Fruit fly (Drosophila melanogaster): ENCODE data around the gene CG33647.

DNA sequence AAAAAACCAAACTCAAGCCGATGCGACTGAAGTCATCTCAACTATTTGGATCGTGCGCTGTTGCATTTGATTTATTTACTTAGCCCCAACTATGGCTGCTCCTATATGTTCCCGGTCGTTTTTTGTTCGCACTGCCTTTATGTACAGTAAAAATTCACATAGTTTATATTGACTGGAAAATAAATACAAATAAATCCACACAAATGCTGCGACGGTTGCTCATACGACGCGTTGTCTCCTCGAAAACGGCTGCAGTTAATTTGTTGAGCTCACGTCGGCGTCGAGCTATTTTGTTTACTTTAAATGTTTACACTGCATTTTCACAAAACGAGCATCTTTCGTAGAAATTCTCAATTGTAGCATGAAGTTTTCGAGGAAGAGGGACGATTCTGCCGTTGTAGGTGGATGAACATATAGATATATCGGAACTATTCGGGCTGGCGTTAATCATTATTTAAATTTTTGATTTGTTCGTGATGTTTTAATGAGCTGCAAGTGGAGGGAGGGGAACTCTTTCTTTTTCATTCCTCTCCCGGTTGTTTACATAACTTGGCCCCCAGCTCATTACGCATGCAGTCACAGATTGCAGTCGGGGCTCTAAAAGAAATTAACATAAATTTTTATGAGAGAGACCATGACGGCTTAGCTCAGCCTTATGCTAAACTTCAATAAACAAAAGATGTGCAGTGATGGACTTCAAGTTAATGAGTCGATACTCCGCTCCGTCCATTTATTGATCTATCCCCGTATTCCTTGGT lies 44.1 kb upstream of the CG33647 start:
- TF ChIP-seq pad (GFP tag; optimal IDR thresholded peaks at IDR 0.05) (no peak), Crg-1 (GFP tag; optimal IDR thresholded peaks at IDR 0.05) (no peak), Hr96 (GFP tag; optimal IDR thresholded peaks at IDR 0.05) (no peak), CG12768 (GFP tag; optimal IDR thresholded peaks at IDR 0.05) (no peak), toe (GFP tag; optimal IDR thresholded peaks at IDR 0.05) (no peak), tj (GFP tag; optimal IDR thresholded peaks at IDR 0.05) (no peak)

Measured in whole organism, adult.